Fruit fly (Drosophila melanogaster) whole organism, adult: ENCODE measurements around the gene CAH4.
A peak's percentile ranks its signal among the peaks of the same experiment; 100 is the strongest.

ENCODE experiments used
- CG11617 ChIP-seq: fragments of 200-800 bp; sonication (Bioruptor generic); optimal IDR thresholded peaks from 2 replicates; lab custom pipeline; 2017; ENCODE audit warnings: mild to moderate bottlenecking, missing biosample characterization, missing genetic modification reagents, missing genetic modification characterization
- CG12768 ChIP-seq: fragments of 200-800 bp; sonication (Bioruptor generic); optimal IDR thresholded peaks from 2 replicates; lab custom pipeline; 2017; ENCODE audit warnings: missing biosample characterization, missing genetic modification characterization, mild to moderate bottlenecking, moderate library complexity, missing genetic modification reagents
- CG14711 ChIP-seq: fragments of 200-800 bp; sonication (Bioruptor generic); optimal IDR thresholded peaks from 2 replicates; lab custom pipeline; 2018; ENCODE audit warnings: missing biosample characterization, mild to moderate bottlenecking, missing genetic modification characterization, moderate library complexity
- CG1620 ChIP-seq: fragments of 200-800 bp; sonication (Bioruptor generic); optimal IDR thresholded peaks from 2 replicates; lab custom pipeline; 2016; ENCODE audit warnings: missing biosample characterization, missing genetic modification characterization
- CG33017 ChIP-seq: fragments of 200-800 bp; sonication (Bioruptor generic); optimal IDR thresholded peaks from 2 replicates; lab custom pipeline; 2018; ENCODE audit warnings: missing biosample characterization, mild to moderate bottlenecking, missing genetic modification characterization, moderate library complexity
- CG5204 ChIP-seq: fragments of 200-800 bp; sonication (Bioruptor generic); optimal IDR thresholded peaks from 2 replicates; lab custom pipeline; 2016; ENCODE audit warnings: missing biosample characterization, missing genetic modification characterization
- CG7045 ChIP-seq: fragments of 200-800 bp; sonication (Bioruptor generic); optimal IDR thresholded peaks from 2 replicates; lab custom pipeline; 2017; ENCODE audit warnings: missing biosample characterization, mild to moderate bottlenecking, missing genetic modification characterization
- CG7101 ChIP-seq: fragments of 200-800 bp; sonication (Bioruptor generic); optimal IDR thresholded peaks from 2 replicates; lab custom pipeline; 2018; ENCODE audit warnings: missing biosample characterization, mild to moderate bottlenecking, missing genetic modification characterization, moderate library complexity
- Clk ChIP-seq: fragments of 200-800 bp; sonication (Bioruptor generic); optimal IDR thresholded peaks from 2 replicates; lab custom pipeline; 2017; ENCODE audit warnings: missing biosample characterization, missing genetic modification characterization
- Crg-1 ChIP-seq: fragments of 200-800 bp; sonication (Bioruptor generic); optimal IDR thresholded peaks from 2 replicates; lab custom pipeline; 2016; ENCODE audit warnings: missing biosample characterization, missing genetic modification characterization
- Hr96 ChIP-seq: fragments of 200-800 bp; sonication (Bioruptor generic); optimal IDR thresholded peaks from 2 replicates; lab custom pipeline; 2016; ENCODE audit warnings: missing biosample characterization, missing genetic modification characterization
- Mnt ChIP-seq: fragments of 200-800 bp; sonication (Bioruptor generic); optimal IDR thresholded peaks from 2 replicates; lab custom pipeline; 2016; ENCODE audit warnings: missing biosample characterization, mild to moderate bottlenecking, missing genetic modification characterization
- bab1 ChIP-seq: fragments of 200-800 bp; sonication (Bioruptor generic); optimal IDR thresholded peaks from 3 replicates; lab custom pipeline; 2019; ENCODE audit warnings: missing biosample characterization, mild to moderate bottlenecking, missing genetic modification characterization, moderate library complexity
- cic ChIP-seq: fragments of 200-800 bp; sonication (Bioruptor generic); optimal IDR thresholded peaks from 2 replicates; lab custom pipeline; 2017; ENCODE audit warnings: missing biosample characterization, mild to moderate bottlenecking, missing genetic modification characterization, moderate library complexity
- cnc ChIP-seq, 2 experiments: fragments of >200 bp; optimal IDR thresholded peaks; 2 replicates each; lab custom pipeline; 2017
- kay ChIP-seq: fragments of 200-800 bp; sonication (Bioruptor generic); peaks from one replicate; lab custom pipeline; 2016; ENCODE audit warnings: missing biosample characterization, missing genetic modification characterization, borderline replicate concordance
- ovo ChIP-seq: fragments of 200-800 bp; sonication (Bioruptor generic); optimal IDR thresholded peaks from 2 replicates; lab custom pipeline; 2016; ENCODE audit warnings: missing biosample characterization, missing genetic modification characterization
- pad ChIP-seq: fragments of 200-800 bp; sonication (Bioruptor generic); optimal IDR thresholded peaks from 3 replicates; lab custom pipeline; 2017; ENCODE audit warnings: missing biosample characterization, missing genetic modification characterization, mild to moderate bottlenecking, moderate library complexity, missing genetic modification reagents
- tj ChIP-seq: fragments of 200-800 bp; sonication (Bioruptor generic); optimal IDR thresholded peaks from 3 replicates; lab custom pipeline; 2017; ENCODE audit warnings: missing biosample characterization, mild to moderate bottlenecking, missing genetic modification characterization, moderate library complexity
- toe ChIP-seq: fragments of 200-800 bp; sonication (Bioruptor generic); optimal IDR thresholded peaks from 2 replicates; lab custom pipeline; 2016; ENCODE audit warnings: missing biosample characterization, missing genetic modification characterization

CAH4 gene

dm6 chr3R:24875939-24876842, 18.8 kb upstream of the CAH4 start, which contains the start of gene CG3744:
TSS of gene CG3744 (minus strand) at chr3R:24876654.
- peak; percentile 83 for TF ChIP-seq CG7101 (tag; lab: Kevin White, UChicago)
- peak; percentile 72 for TF ChIP-seq CG5204 (GFP tag; lab: Kevin White, UChicago)
- peak; percentile 70 for TF ChIP-seq CG14711 (tag; lab: Kevin White, UChicago)
- TF ChIP-seq CG1620 (GFP tag; lab: Kevin White, UChicago): peak; percentile 80
- TF ChIP-seq Mnt: no peak
- peak; percentile 82 for TF ChIP-seq Clk (GFP tag; lab: Kevin White, UChicago)
- TF ChIP-seq toe (GFP tag; lab: Kevin White, UChicago): peak; percentile 84
- TF ChIP-seq CG33017: peak; percentile 82
- peak; percentile 80 for TF ChIP-seq bab1 (GFP tag; lab: Kevin White, UChicago)
- TF ChIP-seq cic (GFP tag; lab: Kevin White, UChicago): peak; percentile 50
- no peak for TF ChIP-seq kay (GFP tag; lab: Kevin White, UChicago)
- peak; percentile 84 for TF ChIP-seq ovo
- peak; percentile 87 for TF ChIP-seq CG7045 (GFP tag; lab: Kevin White, UChicago)
- TF ChIP-seq CG11617: peak; percentile 81
- no peak for TF ChIP-seq cnc (optimal IDR thresholded peaks at IDR 0.05; lab: Kevin White, UChicago)
- TF ChIP-seq tj: peak; percentile 34
- TF ChIP-seq Hr96: peak; percentile 50
- TF ChIP-seq CG12768 (GFP tag; lab: Kevin White, UChicago): peak; percentile 85
- TF ChIP-seq pad (GFP tag; lab: Kevin White, UChicago): peak; percentile 67
- TF ChIP-seq Crg-1 (GFP tag; lab: Kevin White, UChicago): peak; percentile 79

- TF ChIP-seq CG5204 (GFP tag; lab: Kevin White, UChicago): no peak
- peak; percentile 32 for TF ChIP-seq pad (GFP tag; lab: Kevin White, UChicago)
- peak; percentile 57 for TF ChIP-seq ovo
- TF ChIP-seq bab1 (GFP tag; lab: Kevin White, UChicago): peak; percentile 57
- no peak for TF ChIP-seq Crg-1 (GFP tag; lab: Kevin White, UChicago)
- peak; percentile 13 for TF ChIP-seq CG7101 (tag; lab: Kevin White, UChicago)
These were observed 13.2 kb upstream of the CAH4 start, which contains the start of gene CycB3 for dm6 chr3R:24870389-24871048. TSS of gene CycB3 (minus strand) at chr3R:24870816.

DNA sequence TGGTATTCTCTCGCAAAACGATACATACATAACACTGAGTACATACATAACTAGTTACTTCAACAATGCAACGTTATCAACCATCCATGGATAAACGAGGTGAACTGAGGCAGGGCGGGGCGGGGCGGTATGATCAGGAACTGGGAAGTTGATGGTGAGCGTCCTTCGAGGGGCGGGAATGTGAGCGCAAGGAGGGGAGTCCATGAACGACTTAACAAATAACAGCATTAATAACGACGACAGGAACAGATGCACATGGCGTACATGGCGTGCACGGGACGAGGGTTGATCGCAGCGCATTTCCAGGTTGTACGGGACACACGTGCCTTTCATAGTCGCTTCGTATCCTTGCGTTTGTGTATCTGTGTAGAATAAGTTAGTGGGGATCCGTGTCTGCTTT, 10.6 kb upstream of the CAH4 start:
- TF ChIP-seq ovo: no peak
- no peak for TF ChIP-seq CG7045 (GFP tag; lab: Kevin White, UChicago)
- TF ChIP-seq cnc (optimal IDR thresholded peaks at IDR 0.05; lab: Kevin White, UChicago): no peak
- TF ChIP-seq Hr96: no peak
- TF ChIP-seq tj: no peak
- no peak for TF ChIP-seq CG12768 (GFP tag; lab: Kevin White, UChicago)
- TF ChIP-seq CG1620 (GFP tag; lab: Kevin White, UChicago): no peak
- no peak for TF ChIP-seq CG33017
- no peak for TF ChIP-seq CG14711 (tag; lab: Kevin White, UChicago)

- TF ChIP-seq kay (GFP tag; lab: Kevin White, UChicago): no peak
- no peak for TF ChIP-seq bab1 (GFP tag; lab: Kevin White, UChicago)
- no peak for TF ChIP-seq CG5204 (GFP tag; lab: Kevin White, UChicago)
- TF ChIP-seq cnc (optimal IDR thresholded peaks at IDR 0.05; lab: Kevin White, UChicago): no peak
- TF ChIP-seq ovo: no peak
These were observed 9.6 kb upstream of the CAH4 start for dm6 chr3R:24866976-24867375.

- TF ChIP-seq toe (GFP tag; lab: Kevin White, UChicago): no peak
- TF ChIP-seq cic (GFP tag; lab: Kevin White, UChicago): peak; percentile 68
- TF ChIP-seq CG7045 (GFP tag; lab: Kevin White, UChicago): no peak
- TF ChIP-seq Clk (GFP tag; lab: Kevin White, UChicago): no peak
- TF ChIP-seq kay (GFP tag; lab: Kevin White, UChicago): no peak
- TF ChIP-seq CG1620 (GFP tag; lab: Kevin White, UChicago): no peak
- TF ChIP-seq CG7101 (tag; lab: Kevin White, UChicago): peak; percentile 65
- no peak for TF ChIP-seq Crg-1 (GFP tag; lab: Kevin White, UChicago)
- peak; percentile 32 for TF ChIP-seq CG14711 (tag; lab: Kevin White, UChicago)
- no peak for TF ChIP-seq Hr96
- no peak for TF ChIP-seq bab1 (GFP tag; lab: Kevin White, UChicago)
- no peak for TF ChIP-seq pad (GFP tag; lab: Kevin White, UChicago)
- peak; percentile 50 for TF ChIP-seq Mnt
- TF ChIP-seq cnc (optimal IDR thresholded peaks at IDR 0.05; lab: Kevin White, UChicago): no peak
- peak; percentile 16 for TF ChIP-seq CG12768 (GFP tag; lab: Kevin White, UChicago)
- peak; percentile 6 for TF ChIP-seq CG11617
- peak; percentile 27 for TF ChIP-seq tj
- TF ChIP-seq ovo: no peak
- TF ChIP-seq CG33017: peak; percentile 70
- no peak for TF ChIP-seq CG5204 (GFP tag; lab: Kevin White, UChicago)
These were observed 7.5 kb upstream of the CAH4 start, which contains the start of the genes Srg1 and Elal for dm6 chr3R:24864719-24865400. TSS of gene Srg1 (minus strand) at chr3R:24864732. TSS of gene Elal (plus strand) at chr3R:24865350.
